Worm (Caenorhabditis elegans) whole organism, L4 larva: Measurements from ENCODE around the gene fbxb-16.
A peak's percentile ranks its signal among the peaks of the same experiment; 100 is the strongest.
"Not testable (repeated sequence)": the region's sequence is repeated elsewhere in the genome, so short reads cannot be mapped to it uniquely, and the experiment has no call there.

Experiments used
- F26F4.8 ChIP-seq: fragments of 200-800 bp; sonication (Bioruptor generic); conservative IDR thresholded peaks from 2 replicates; pipeline ENCODE4 v1.3.6; 2022; ENCODE audit warnings: missing genetic modification characterization, missing compliant biosample characterization
- F37D6.2 ChIP-seq: sonication (generic microtip); optimal IDR thresholded peaks from 2 replicates; lab custom pipeline; 2016; ENCODE audit warnings: mild to moderate bottlenecking, missing genetic modification characterization, missing compliant biosample characterization
- R02D3.7 ChIP-seq: fragments of 150-350 bp; sonication (generic microtip); optimal IDR thresholded peaks from 3 replicates; lab custom pipeline; 2014; ENCODE audit warnings: missing biosample characterization, missing genetic modification characterization
- T26A8.4 ChIP-seq: fragments of 200-800 bp; sonication (Bioruptor generic); IDR thresholded peaks from 2 replicates; pipeline ENCODE4 v1.3.6; 2022; ENCODE audit warnings: missing genetic modification characterization, missing compliant biosample characterization
- Y75B8A.6 ChIP-seq: fragments of 200-800 bp; sonication (Bioruptor generic); IDR thresholded peaks from 2 replicates; pipeline ENCODE4 v1.3.6; 2022; ENCODE audit warnings: missing genetic modification reagents, missing genetic modification characterization, missing compliant biosample characterization
- ZK546.5 ChIP-seq, 2 experiments: sonication (generic microtip); optimal IDR thresholded peaks; 2 replicates each; lab custom pipeline; 2017; ENCODE audit warnings: missing biosample characterization in 2 of 2, missing genetic modification characterization in 2 of 2
- aha-1 ChIP-seq: fragments of 150-350 bp; peaks from one replicate; lab custom pipeline; 2014; ENCODE audit warnings: missing biosample characterization, missing genetic modification characterization
- attf-4 ChIP-seq: sonication (generic microtip); optimal IDR thresholded peaks from 3 replicates; lab custom pipeline; 2017; ENCODE audit warnings: missing biosample characterization, missing genetic modification characterization
- ceh-32 ChIP-seq: sonication (generic microtip); optimal IDR thresholded peaks from 2 replicates; lab custom pipeline; 2016; ENCODE audit warnings: mild to moderate bottlenecking, missing genetic modification characterization, missing compliant biosample characterization; ENCODE audit not compliant: poor library complexity
- ceh-82 ChIP-seq: sonication (generic microtip); optimal IDR thresholded peaks from 2 replicates; lab custom pipeline; 2017; ENCODE audit warnings: missing biosample characterization, missing genetic modification characterization
- cey-2 ChIP-seq: sonication (generic microtip); optimal IDR thresholded peaks from 3 replicates; lab custom pipeline; 2017; ENCODE audit warnings: missing genetic modification characterization, mild to moderate bottlenecking, missing compliant biosample characterization, antibody characterized with exemption, borderline replicate concordance; ENCODE audit not compliant: insufficient read depth
- daf-12 ChIP-seq: fragments of 150-350 bp; optimal IDR thresholded peaks from 2 replicates; lab custom pipeline; 2014; ENCODE audit warnings: missing biosample characterization, missing genetic modification reagents, missing genetic modification characterization
- daf-16 ChIP-seq, 3 experiments: sonication (generic microtip); optimal IDR thresholded peaks; 2 replicates each; lab custom pipeline; 2016 to 2017; ENCODE audit warnings: missing genetic modification characterization in 3 of 3, missing genetic modification reagents in 3 of 3, mild to moderate bottlenecking in 2 of 3, missing compliant biosample characterization in 2 of 3, missing biosample characterization in 1 of 3, moderate library complexity in 1 of 3
- dmd-6 ChIP-seq: fragments of 200-800 bp; sonication (Bioruptor generic); IDR thresholded peaks from 2 replicates; pipeline ENCODE4 v1.3.6; 2022; ENCODE audit warnings: missing genetic modification reagents, missing genetic modification characterization, missing compliant biosample characterization
- dmd-9 ChIP-seq: fragments of 200-800 bp; sonication (Bioruptor generic); IDR thresholded peaks from 2 replicates; pipeline ENCODE4 v1.3.6; 2022; ENCODE audit warnings: missing genetic modification reagents, missing genetic modification characterization, missing compliant biosample characterization
- duxl-1 ChIP-seq: sonication (generic microtip); optimal IDR thresholded peaks from 2 replicates; lab custom pipeline; 2016; ENCODE audit warnings: mild to moderate bottlenecking, missing genetic modification characterization, moderate library complexity, missing compliant biosample characterization; ENCODE audit not compliant: poor library complexity
- dve-1 ChIP-seq: sonication (generic microtip); optimal IDR thresholded peaks from 2 replicates; lab custom pipeline; 2017; ENCODE audit warnings: antibody characterized with exemption, mild to moderate bottlenecking, missing genetic modification characterization, missing compliant biosample characterization; ENCODE audit not compliant: insufficient read depth
- gei-8 ChIP-seq: fragments of 200-800 bp; sonication (Bioruptor generic); optimal IDR thresholded peaks from 2 replicates; lab custom pipeline; 2018; ENCODE audit warnings: mild to moderate bottlenecking, missing genetic modification characterization, missing compliant biosample characterization
- hlh-11 ChIP-seq: fragments of 200-800 bp; sonication (Bioruptor generic); optimal IDR thresholded peaks from 2 replicates; lab custom pipeline; 2018; ENCODE audit warnings: mild to moderate bottlenecking, missing genetic modification characterization, missing compliant biosample characterization
- jun-1 ChIP-seq: fragments of 150-350 bp; optimal IDR thresholded peaks from 2 replicates; lab custom pipeline; 2014; ENCODE audit warnings: missing biosample characterization, missing genetic modification reagents, missing genetic modification characterization
- lin-1 ChIP-seq: fragments of 200-800 bp; sonication (Bioruptor generic); IDR thresholded peaks from 2 replicates; pipeline ENCODE4 v1.3.6; 2022; ENCODE audit warnings: missing genetic modification reagents, missing genetic modification characterization, missing compliant biosample characterization
- lin-13 ChIP-seq: fragments of 150-350 bp; optimal IDR thresholded peaks from 2 replicates; lab custom pipeline; 2014; ENCODE audit warnings: missing biosample characterization, missing genetic modification reagents, missing genetic modification characterization
- lin-15B ChIP-seq: fragments of 150-350 bp; sonication (generic microtip); optimal IDR thresholded peaks from 3 replicates; lab custom pipeline; 2014; ENCODE audit warnings: missing biosample characterization, missing genetic modification characterization
- lin-38 ChIP-seq: fragments of 200-800 bp; sonication (Bioruptor generic); IDR thresholded peaks from 2 replicates; pipeline ENCODE4 v1.3.6; 2022; ENCODE audit warnings: missing genetic modification reagents, missing genetic modification characterization, missing compliant biosample characterization
- mes-2 ChIP-seq: sonication (generic microtip); optimal IDR thresholded peaks from 2 replicates; lab custom pipeline; 2016; ENCODE audit warnings: missing genotype, mild to moderate bottlenecking, missing genetic modification characterization, missing compliant biosample characterization; ENCODE audit not compliant: poor library complexity, severe bottlenecking
- nhr-28 ChIP-seq: fragments of 150-350 bp; optimal IDR thresholded peaks from 2 replicates; lab custom pipeline; 2014; ENCODE audit warnings: missing biosample characterization, missing genetic modification characterization
- nhr-41 ChIP-seq: fragments of 200-800 bp; sonication (Bioruptor generic); IDR thresholded peaks from 2 replicates; pipeline ENCODE4 v1.3.6; 2022; ENCODE audit warnings: missing genetic modification reagents, missing genetic modification characterization, missing compliant biosample characterization
- nhr-6 ChIP-seq: fragments of 150-350 bp; optimal IDR thresholded peaks from 2 replicates; lab custom pipeline; 2014; ENCODE audit warnings: missing biosample characterization, missing genetic modification characterization
- php-3 ChIP-seq: fragments of 200-800 bp; sonication (Bioruptor generic); IDR thresholded peaks from 2 replicates; pipeline ENCODE4 v1.3.6; 2022; ENCODE audit warnings: missing genetic modification reagents, missing genetic modification characterization, missing compliant biosample characterization
- pqm-1 ChIP-seq: sonication (generic microtip); optimal IDR thresholded peaks from 2 replicates; lab custom pipeline; 2017; ENCODE audit warnings: missing biosample characterization, missing genetic modification characterization
- set-16 ChIP-seq: fragments of 200-800 bp; sonication (Bioruptor generic); IDR thresholded peaks from 2 replicates; pipeline ENCODE4 v1.3.6; 2022; ENCODE audit warnings: missing genetic modification reagents, missing genetic modification characterization, missing compliant biosample characterization
- skn-1 ChIP-seq: fragments of 150-350 bp; optimal IDR thresholded peaks from 2 replicates; lab custom pipeline; 2014; ENCODE audit warnings: missing biosample characterization, missing genetic modification characterization
- snpc-1.2 ChIP-seq: fragments of 200-800 bp; sonication (Bioruptor generic); IDR thresholded peaks from 2 replicates; pipeline ENCODE4 v1.3.6; 2022; ENCODE audit warnings: missing genetic modification reagents, missing genetic modification characterization, missing compliant biosample characterization
- tag-97 ChIP-seq: fragments of 200-800 bp; sonication (Bioruptor generic); IDR thresholded peaks from 2 replicates; pipeline ENCODE4 v1.3.6; 2022; ENCODE audit warnings: missing genetic modification characterization, missing compliant biosample characterization
- tra-1 ChIP-seq: fragments of 200-800 bp; sonication (Bioruptor generic); IDR thresholded peaks from 2 replicates; pipeline ENCODE4 v1.3.6; 2022; ENCODE audit warnings: missing genetic modification reagents, missing genetic modification characterization, missing compliant biosample characterization
- zag-1 ChIP-seq: fragments of 150-350 bp; optimal IDR thresholded peaks from 2 replicates; lab custom pipeline; 2014; ENCODE audit warnings: missing biosample characterization, missing genetic modification characterization
- zfp-2 ChIP-seq: sonication (generic microtip); optimal IDR thresholded peaks from 2 replicates; lab custom pipeline; 2016; ENCODE audit warnings: mild to moderate bottlenecking, missing genetic modification characterization, missing compliant biosample characterization
- ztf-7 ChIP-seq: fragments of 150-350 bp; optimal IDR thresholded peaks from 2 replicates; lab custom pipeline; 2014; ENCODE audit warnings: missing biosample characterization, missing genetic modification characterization

Gene fbxb-16

ce11 chrII:1660888-1661287 lies 9.2 kb upstream of the fbxb-16 start, which contains the start of gene ZC204.13:
TSS of gene ZC204.13 (minus strand) at chrII:1660988.
- not testable (repeated sequence) for TF ChIP-seq F37D6.2 (tag; lab: Kevin White, UChicago); Y75B8A.6 (GFP tag; lab: Robert Waterston, UW); lin-15B (tag; lab: Kevin White, UChicago)

ce11 chrII:1659729-1660128 lies 8.0 kb upstream of the fbxb-16 start:
- peak; percentile 47 for TF ChIP-seq nhr-28 (tag; lab: Kevin White, UChicago)
- TF ChIP-seq dmd-6 (GFP tag; lab: Robert Waterston, UW), result peak; percentile 88
- TF ChIP-seq daf-16 (GFP tag; optimal IDR thresholded peaks at IDR 0.05; lab: Kevin White, UChicago), result not testable (repeated sequence)
- peak; percentile 48 for TF ChIP-seq daf-16 (tag; optimal IDR thresholded peaks at IDR 0.05; lab: Kevin White, UChicago)
- 0 out of 2 replicates have a peak, but pooled peaks have one; percentile 45 for TF ChIP-seq T26A8.4 (GFP tag; lab: Robert Waterston, UW)
- peak; percentile 36 for TF ChIP-seq hlh-11 (tag; lab: Kevin White, UChicago)
- TF ChIP-seq tra-1 (GFP tag; lab: Robert Waterston, UW), result peak; percentile 55; the same call in 1 of the 2 replicates
- TF ChIP-seq duxl-1 (tag; lab: Kevin White, UChicago), result peak; percentile 26
- peak; percentile 70 for TF ChIP-seq php-3
- 0 out of 2 replicates have a peak, but pooled peaks have one; percentile 14 for TF ChIP-seq nhr-41 (GFP tag; lab: Robert Waterston, UW)
- 0 out of 2 replicates have a peak, but pooled peaks have one; percentile 27 for TF ChIP-seq dmd-9
- peak; percentile 43; the same call in 1 of the 2 replicates for TF ChIP-seq lin-1 (GFP tag; lab: Robert Waterston, UW)
- peak; percentile 68 for TF ChIP-seq pqm-1 (tag; lab: Kevin White, UChicago)

- no peak for TF ChIP-seq mes-2 (tag; lab: Kevin White, UChicago)
These were observed 5.5 kb upstream of the fbxb-16 start, which contains the start of gene ZC204.12 for ce11 chrII:1657202-1657601. TSS of gene ZC204.12 (minus strand) at chrII:1657302.

- TF ChIP-seq lin-38 (GFP tag; lab: Robert Waterston, UW), result no peak
- TF ChIP-seq nhr-6 (tag; lab: Kevin White, UChicago), result no peak
- no peak for TF ChIP-seq jun-1
- TF ChIP-seq ceh-82 (tag; lab: Kevin White, UChicago), result no peak
- no peak for TF ChIP-seq dve-1
- no peak for TF ChIP-seq aha-1 (tag; lab: Kevin White, UChicago)
- TF ChIP-seq F26F4.8 (GFP tag; lab: Robert Waterston, UW), result no peak
- no peak for TF ChIP-seq attf-4
These were observed 3.2 kb upstream of the fbxb-16 start, which contains the start of gene btb-12 for ce11 chrII:1654917-1655316. TSS of gene btb-12 (plus strand) at chrII:1655217.

DNA sequence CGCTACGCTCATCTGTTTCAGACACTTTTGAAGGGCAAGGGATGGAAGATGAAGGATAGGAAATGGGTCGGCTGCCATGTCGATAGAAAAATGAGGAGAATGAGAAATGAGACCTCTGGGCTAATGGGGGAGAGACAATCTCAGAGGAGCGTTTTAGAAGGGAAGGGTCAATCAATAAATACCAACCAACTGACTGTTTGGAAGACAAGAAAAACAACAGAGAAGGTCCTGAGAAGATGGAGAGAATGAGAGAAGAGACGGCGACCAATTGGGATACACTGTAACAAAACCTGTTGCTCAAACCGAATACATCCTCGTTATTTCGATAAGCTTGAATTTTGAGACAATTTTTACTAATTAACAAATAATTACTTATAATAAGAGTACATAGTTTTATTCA lies 1.7 kb upstream of the fbxb-16 start, which contains the start of gene fbxb-15:
Gene fbxb-15, minus strand, starts transcription at position 101 of the 400 bp plus-strand sequence.
- TF ChIP-seq set-16, result no peak
- TF ChIP-seq snpc-1.2 (GFP tag; lab: Robert Waterston, UW), result no peak
- no peak for TF ChIP-seq dmd-9
- no peak for TF ChIP-seq zag-1
- no peak for TF ChIP-seq cey-2 (tag; lab: Kevin White, UChicago)
- no peak for TF ChIP-seq R02D3.7 (tag; lab: Kevin White, UChicago)
- no peak for TF ChIP-seq lin-13 (GFP tag; lab: Kevin White, UChicago)
- no peak for TF ChIP-seq lin-15B (tag; lab: Kevin White, UChicago)
- no peak for TF ChIP-seq aha-1 (tag; lab: Kevin White, UChicago)

- TF ChIP-seq ceh-32 (no peak), ztf-7 (tag; lab: Kevin White, UChicago) (no peak), zfp-2 (no peak), skn-1 (tag; lab: Kevin White, UChicago) (no peak), ceh-82 (tag; lab: Kevin White, UChicago) (no peak), tag-97 (no peak), daf-12 (tag; lab: Kevin White, UChicago) (no peak), ZK546.5 (tag; optimal IDR thresholded peaks at IDR 0.05; lab: Kevin White, UChicago) (no peak), lin-38 (GFP tag; lab: Robert Waterston, UW) (no peak), tra-1 (GFP tag; lab: Robert Waterston, UW) (no peak), gei-8 (GFP tag; lab: Kevin White, UChicago) (no peak)
These were observed 1.2 kb downstream of the fbxb-16 start, which contains the start of gene fbxb-20 for ce11 chrII:1650502-1650901. TSS of gene fbxb-20 (minus strand) at chrII:1650602.
